Fruit fly (Drosophila melanogaster): ENCODE data around the gene Mec2.

Mec2 gene

DNA sequence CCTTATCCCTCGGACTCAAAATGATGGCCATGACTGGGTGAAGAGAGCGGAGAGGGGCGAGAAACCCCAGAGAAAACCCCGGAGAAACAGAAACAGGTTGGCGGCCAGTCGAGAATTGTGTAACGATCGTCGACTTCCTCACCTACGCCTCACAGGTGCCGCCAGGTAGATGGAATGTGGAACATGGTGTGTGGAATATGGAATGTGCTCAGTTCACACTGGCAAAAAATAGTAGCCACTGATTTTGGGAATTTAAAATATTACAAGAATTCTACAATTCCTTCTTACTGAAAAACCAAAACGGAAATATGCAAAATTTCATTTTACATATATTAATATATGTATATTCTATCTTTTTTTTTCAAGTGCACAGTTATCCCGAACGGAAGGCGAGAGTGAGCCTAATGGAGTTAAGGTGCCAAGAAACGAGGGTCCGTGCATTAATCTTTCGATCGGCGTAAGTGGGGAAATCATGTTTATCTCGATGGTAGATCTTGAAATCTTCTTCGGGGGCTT is 31.9 kb upstream of the Mec2 start:
- peak; percentile 35 for TF ChIP-seq CG14711 (tag; optimal IDR thresholded peaks at IDR 0.05)
- no peak for TF ChIP-seq kay (GFP tag; ENCODE audit: borderline replicate concordance)
- TF ChIP-seq CG7045 (GFP tag; optimal IDR thresholded peaks at IDR 0.05): peak; percentile 13
- peak; percentile 8 for TF ChIP-seq CG7101 (tag; optimal IDR thresholded peaks at IDR 0.05)
- peak; percentile 18 for TF ChIP-seq CG5204 (GFP tag; optimal IDR thresholded peaks at IDR 0.05)
- no peak for TF ChIP-seq Crg-1 (GFP tag; optimal IDR thresholded peaks at IDR 0.05)

DNA sequence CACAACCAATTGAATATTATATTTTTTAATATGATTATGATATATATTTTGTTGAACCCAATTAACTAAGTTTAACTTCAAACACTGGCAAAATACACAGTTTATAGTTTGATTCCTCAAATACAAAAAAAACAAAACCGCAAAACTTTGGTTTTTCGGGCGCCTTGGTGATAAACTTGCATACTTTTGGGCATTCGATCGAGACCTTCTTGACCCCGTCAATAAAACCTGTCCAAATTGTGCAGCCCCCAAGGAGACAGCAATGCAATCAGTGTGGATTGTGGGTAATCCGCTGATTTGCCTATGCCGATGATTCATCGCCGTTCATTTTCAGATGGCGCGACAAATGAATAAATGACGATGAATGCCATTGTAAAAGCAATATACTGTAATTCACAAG is 30.4 kb upstream of the Mec2 start:
- TF ChIP-seq CG5204 (GFP tag; optimal IDR thresholded peaks at IDR 0.05): no peak
- no peak for TF ChIP-seq CG14711 (tag; optimal IDR thresholded peaks at IDR 0.05)
- no peak for TF ChIP-seq Clk (GFP tag; optimal IDR thresholded peaks at IDR 0.05)
- no peak for TF ChIP-seq CG7101 (tag; optimal IDR thresholded peaks at IDR 0.05)
- TF ChIP-seq Mnt (GFP tag; optimal IDR thresholded peaks at IDR 0.05): no peak
- TF ChIP-seq bab1 (GFP tag; optimal IDR thresholded peaks at IDR 0.05): no peak
- TF ChIP-seq pad (GFP tag; optimal IDR thresholded peaks at IDR 0.05): no peak
- TF ChIP-seq ovo (GFP tag; optimal IDR thresholded peaks at IDR 0.05): no peak
- TF ChIP-seq CG7045 (GFP tag; optimal IDR thresholded peaks at IDR 0.05): no peak
- TF ChIP-seq cic (GFP tag; optimal IDR thresholded peaks at IDR 0.05): no peak
- no peak for TF ChIP-seq CG33017 (tag; optimal IDR thresholded peaks at IDR 0.05)
- no peak for TF ChIP-seq CG1620 (GFP tag; optimal IDR thresholded peaks at IDR 0.05)
- TF ChIP-seq Hr96 (GFP tag; optimal IDR thresholded peaks at IDR 0.05): no peak
- TF ChIP-seq kay (GFP tag; ENCODE audit: borderline replicate concordance): no peak
- TF ChIP-seq cnc (optimal IDR thresholded peaks at IDR 0.05): no peak
- TF ChIP-seq tj (GFP tag; optimal IDR thresholded peaks at IDR 0.05): no peak
- TF ChIP-seq CG12768 (GFP tag; optimal IDR thresholded peaks at IDR 0.05): no peak
- no peak for TF ChIP-seq toe (GFP tag; optimal IDR thresholded peaks at IDR 0.05)
- TF ChIP-seq CG11617 (GFP tag; optimal IDR thresholded peaks at IDR 0.05): no peak

DNA sequence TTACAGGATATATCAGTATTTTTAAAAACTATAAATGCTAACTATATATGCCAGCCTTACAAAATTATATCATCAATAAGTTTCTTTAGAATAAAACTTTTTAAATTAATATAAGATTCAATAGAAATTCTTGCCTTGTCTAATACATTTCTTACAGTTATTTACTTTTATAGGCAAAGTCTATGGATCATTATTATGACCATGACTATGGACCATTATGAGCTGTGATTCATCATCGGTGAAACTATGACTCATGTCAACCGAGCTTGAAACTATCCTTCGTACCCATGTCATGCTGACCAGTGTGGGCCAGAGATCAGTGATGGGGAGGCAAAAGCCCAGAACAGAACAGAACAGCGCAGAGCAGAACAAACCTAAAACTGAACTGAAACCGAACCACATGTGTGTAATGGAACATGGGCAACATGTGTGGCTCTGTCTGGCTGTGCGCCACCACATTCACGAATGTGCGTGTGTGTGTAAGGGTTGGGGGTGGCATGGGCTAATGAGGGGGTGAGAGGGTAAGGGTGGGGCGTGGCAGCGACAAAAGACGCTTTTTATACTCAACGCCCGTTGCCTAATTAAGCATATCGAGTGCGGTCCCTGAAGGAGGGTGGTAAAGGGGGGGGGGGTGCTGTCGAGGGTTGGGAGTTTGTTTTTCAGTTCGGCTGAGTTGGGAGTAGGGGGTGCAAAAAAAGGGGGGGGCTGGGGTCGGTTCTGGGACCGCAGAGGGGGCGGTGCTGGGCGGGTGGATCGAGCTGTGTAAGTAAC is 29.1 kb upstream of the Mec2 start:
- no peak for TF ChIP-seq CG7045 (GFP tag; optimal IDR thresholded peaks at IDR 0.05)
- no peak for TF ChIP-seq CG14711 (tag; optimal IDR thresholded peaks at IDR 0.05)
- no peak for TF ChIP-seq cic (GFP tag; optimal IDR thresholded peaks at IDR 0.05)
- no peak for TF ChIP-seq CG33017 (tag; optimal IDR thresholded peaks at IDR 0.05)
- no peak for TF ChIP-seq Hr96 (GFP tag; optimal IDR thresholded peaks at IDR 0.05)
- no peak for TF ChIP-seq ovo (GFP tag; optimal IDR thresholded peaks at IDR 0.05)
- TF ChIP-seq CG12768 (GFP tag; optimal IDR thresholded peaks at IDR 0.05): no peak
- TF ChIP-seq Crg-1 (GFP tag; optimal IDR thresholded peaks at IDR 0.05): no peak
- no peak for TF ChIP-seq bab1 (GFP tag; optimal IDR thresholded peaks at IDR 0.05)
- no peak for TF ChIP-seq Clk (GFP tag; optimal IDR thresholded peaks at IDR 0.05)
- TF ChIP-seq tj (GFP tag; optimal IDR thresholded peaks at IDR 0.05): no peak
- no peak for TF ChIP-seq CG11617 (GFP tag; optimal IDR thresholded peaks at IDR 0.05)
- TF ChIP-seq CG1620 (GFP tag; optimal IDR thresholded peaks at IDR 0.05): no peak

dm6 chrX:19159942-19160341 is 27.9 kb upstream of the Mec2 start:
- peak; percentile 64 for TF ChIP-seq CG14711 (tag; optimal IDR thresholded peaks at IDR 0.05)
- TF ChIP-seq CG5204 (GFP tag; optimal IDR thresholded peaks at IDR 0.05): no peak
- TF ChIP-seq CG7045 (GFP tag; optimal IDR thresholded peaks at IDR 0.05): no peak
- TF ChIP-seq CG12768 (GFP tag; optimal IDR thresholded peaks at IDR 0.05): no peak
- TF ChIP-seq toe (GFP tag; optimal IDR thresholded peaks at IDR 0.05): no peak
- TF ChIP-seq Clk (GFP tag; optimal IDR thresholded peaks at IDR 0.05): no peak
- TF ChIP-seq CG7101 (tag; optimal IDR thresholded peaks at IDR 0.05): peak; percentile 2
- no peak for TF ChIP-seq bab1 (GFP tag; optimal IDR thresholded peaks at IDR 0.05)

- TF ChIP-seq pad (GFP tag; optimal IDR thresholded peaks at IDR 0.05) (no peak), CG12768 (GFP tag; optimal IDR thresholded peaks at IDR 0.05) (no peak)
These were observed 27.0 kb upstream of the Mec2 start for dm6 chrX:19160635-19161407.

dm6 chrX:19162249-19162914 is 25.5 kb upstream of the Mec2 start:
- no peak for TF ChIP-seq Mnt (GFP tag; optimal IDR thresholded peaks at IDR 0.05)
- no peak for TF ChIP-seq cnc (optimal IDR thresholded peaks at IDR 0.05)
- peak; percentile 53 for TF ChIP-seq CG7101 (tag; optimal IDR thresholded peaks at IDR 0.05)
- no peak for TF ChIP-seq CG14711 (tag; optimal IDR thresholded peaks at IDR 0.05)
- TF ChIP-seq kay (GFP tag; ENCODE audit: borderline replicate concordance): no peak
- TF ChIP-seq CG5204 (GFP tag; optimal IDR thresholded peaks at IDR 0.05): no peak
- no peak for TF ChIP-seq pad (GFP tag; optimal IDR thresholded peaks at IDR 0.05)
- TF ChIP-seq CG1620 (GFP tag; optimal IDR thresholded peaks at IDR 0.05): no peak
- no peak for TF ChIP-seq toe (GFP tag; optimal IDR thresholded peaks at IDR 0.05)
- no peak for TF ChIP-seq CG12768 (GFP tag; optimal IDR thresholded peaks at IDR 0.05)
- peak; percentile 17 for TF ChIP-seq CG11617 (GFP tag; optimal IDR thresholded peaks at IDR 0.05)
- no peak for TF ChIP-seq Clk (GFP tag; optimal IDR thresholded peaks at IDR 0.05)
